Fruit fly (Drosophila melanogaster): ENCODE results near the gene mdy.

DNA sequence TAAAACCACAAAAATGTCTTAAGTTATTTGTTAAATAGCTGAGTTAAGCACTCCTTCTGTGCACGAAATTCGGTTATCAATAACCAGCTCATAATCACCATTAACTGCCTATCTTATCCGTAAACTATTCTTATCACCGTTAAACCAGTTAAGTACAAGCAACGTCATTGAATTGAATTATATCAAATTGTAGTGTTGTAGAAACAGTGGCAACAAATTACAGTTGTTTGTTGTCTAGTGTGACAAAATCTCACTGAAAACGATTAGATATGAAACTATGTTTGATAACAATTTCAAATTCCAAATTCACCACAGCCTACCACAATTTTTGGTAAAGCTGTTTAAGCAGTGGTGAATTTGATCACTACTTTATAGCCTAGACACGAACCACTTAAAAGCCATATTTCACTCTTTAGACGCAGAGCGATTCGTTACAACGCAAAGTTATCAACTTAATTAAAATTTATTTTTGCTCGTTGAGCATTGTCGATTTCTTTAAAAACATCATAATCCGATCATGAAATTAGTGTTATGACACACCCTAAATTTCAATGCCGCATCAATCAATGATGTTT is 14.8 kb upstream of the mdy start:
- TF ChIP-seq psq (optimal IDR thresholded peaks at IDR 0.05) (no peak), pan (optimal IDR thresholded peaks at IDR 0.05) (no peak), EcR (GFP tag; optimal IDR thresholded peaks at IDR 0.05) (no peak)
